Fruit fly (Drosophila melanogaster): Measurements from ENCODE around the gene CG4497.

The CG4497 gene

DNA sequence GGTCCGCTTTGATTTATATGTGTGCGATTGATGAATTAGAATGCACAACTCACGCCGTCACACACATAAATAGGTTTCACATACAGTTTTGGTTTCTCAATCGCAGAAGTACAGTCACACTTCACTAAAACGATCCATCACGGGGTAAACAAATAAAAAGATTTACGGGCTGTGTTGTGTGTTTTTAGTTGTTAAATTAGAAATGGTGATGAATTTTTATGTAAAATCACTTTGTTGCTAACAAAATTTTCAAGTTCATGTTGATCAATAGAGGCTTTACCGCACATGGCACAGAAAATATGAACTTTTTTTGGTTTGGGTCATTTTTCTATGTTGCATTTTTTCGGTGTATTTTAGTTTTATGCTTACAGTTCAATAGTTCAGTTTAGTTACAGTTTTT, 45.5 kb downstream of the CG4497 start:
- no peak for TF ChIP-seq ttk (optimal IDR thresholded peaks at IDR 0.05)
- TF ChIP-seq Sin3A (optimal IDR thresholded peaks at IDR 0.05), result no peak
- no peak for TF ChIP-seq h (optimal IDR thresholded peaks at IDR 0.05)
- TF ChIP-seq Myc (optimal IDR thresholded peaks at IDR 0.05), result no peak
- no peak for TF ChIP-seq psq (optimal IDR thresholded peaks at IDR 0.05)
- TF ChIP-seq insv (optimal IDR thresholded peaks at IDR 0.05), result no peak

- TF ChIP-seq Myc (optimal IDR thresholded peaks at IDR 0.05), result no peak
- TF ChIP-seq ttk (optimal IDR thresholded peaks at IDR 0.05), result no peak
- TF ChIP-seq psq (optimal IDR thresholded peaks at IDR 0.05), result no peak
- no peak for TF ChIP-seq h (optimal IDR thresholded peaks at IDR 0.05)
- no peak for TF ChIP-seq insv (optimal IDR thresholded peaks at IDR 0.05)
- no peak for TF ChIP-seq Sin3A (optimal IDR thresholded peaks at IDR 0.05)
These were observed 46.3 kb downstream of the CG4497 start for dm6 chr2L:7148086-7148485.

DNA sequence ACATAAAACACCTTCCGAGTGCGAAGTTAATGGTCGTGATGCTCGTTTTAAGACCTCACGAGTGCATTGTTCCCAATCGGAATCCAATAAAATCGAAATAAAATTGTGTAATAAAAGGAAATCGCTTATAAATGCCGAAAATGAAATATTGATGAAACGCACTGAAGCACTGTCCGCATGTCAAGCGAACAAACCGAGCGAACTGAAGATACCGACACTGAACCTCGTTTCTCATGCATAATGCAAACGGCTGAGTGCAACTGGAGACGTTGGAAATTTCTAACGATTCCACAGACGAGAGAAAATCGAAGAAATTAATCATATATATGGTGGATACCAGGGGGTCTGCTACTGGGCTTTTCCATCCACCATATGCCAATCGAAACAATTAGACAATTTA, 47.2 kb downstream of the CG4497 start:
- TF ChIP-seq h (optimal IDR thresholded peaks at IDR 0.05) (no peak), psq (optimal IDR thresholded peaks at IDR 0.05) (no peak)

dm6 chr2L:7145881-7146280, 48.5 kb downstream of the CG4497 start:
- TF ChIP-seq Sin3A (optimal IDR thresholded peaks at IDR 0.05), result no peak
- no peak for TF ChIP-seq ttk (optimal IDR thresholded peaks at IDR 0.05)
- no peak for TF ChIP-seq psq (optimal IDR thresholded peaks at IDR 0.05)
- no peak for TF ChIP-seq insv (optimal IDR thresholded peaks at IDR 0.05)
- TF ChIP-seq Myc (optimal IDR thresholded peaks at IDR 0.05), result no peak
- TF ChIP-seq h (optimal IDR thresholded peaks at IDR 0.05), result no peak

DNA sequence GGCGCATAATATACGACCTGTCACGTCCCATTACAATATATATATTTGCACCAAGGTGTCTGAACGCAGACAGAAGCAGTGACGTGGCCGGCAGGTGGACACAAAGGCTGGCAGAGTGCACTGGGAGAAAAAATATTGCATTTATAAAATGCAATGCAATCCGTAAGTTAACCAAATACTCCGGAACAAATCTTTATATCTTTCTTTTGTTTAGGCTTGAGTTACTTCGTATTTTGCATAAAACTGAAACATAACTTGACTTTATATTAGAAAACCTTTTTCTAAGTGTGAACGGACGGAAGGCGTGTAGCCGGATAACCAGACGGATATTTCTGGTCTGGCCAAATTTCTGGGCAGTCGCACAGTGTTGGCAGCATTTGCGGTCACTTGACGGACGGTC, 50.3 kb downstream of the CG4497 start:
- no peak for TF ChIP-seq Myc (optimal IDR thresholded peaks at IDR 0.05)
- no peak for TF ChIP-seq Sin3A (optimal IDR thresholded peaks at IDR 0.05)
- TF ChIP-seq insv (optimal IDR thresholded peaks at IDR 0.05), result no peak
- TF ChIP-seq h (optimal IDR thresholded peaks at IDR 0.05), result no peak
- TF ChIP-seq psq (optimal IDR thresholded peaks at IDR 0.05), result no peak
- TF ChIP-seq ttk (optimal IDR thresholded peaks at IDR 0.05), result no peak
